Fruit fly (Drosophila melanogaster) whole organism, prepupa: ENCODE measurements around the gene ome.

Source experiments
- CG10631 ChIP-seq: fragments of 200-800 bp; sonication (Bioruptor generic); optimal IDR thresholded peaks from 2 replicates; lab custom pipeline; 2016; ENCODE audit warnings: missing biosample characterization, missing genetic modification characterization
- CG10669 ChIP-seq: fragments of 200-800 bp; sonication (Bioruptor generic); optimal IDR thresholded peaks from 3 replicates; lab custom pipeline; 2018; ENCODE audit warnings: missing biosample characterization, mild to moderate bottlenecking, missing genetic modification characterization, moderate library complexity
- CG11294 ChIP-seq: fragments of 200-800 bp; sonication (Bioruptor generic); IDR thresholded peaks from 2 replicates; pipeline ENCODE4 v1.3.6; 2022; ENCODE audit warnings: missing biosample characterization, missing genetic modification characterization
- CG11762 ChIP-seq: fragments of 200-800 bp; sonication (Bioruptor generic); optimal IDR thresholded peaks from 3 replicates; lab custom pipeline; 2016; ENCODE audit warnings: missing biosample characterization, missing genetic modification characterization; ENCODE audit not compliant: insufficient read depth
- CG11902 ChIP-seq: fragments of 200-800 bp; sonication (Bioruptor generic); optimal IDR thresholded peaks from 3 replicates; lab custom pipeline; 2016; ENCODE audit warnings: missing biosample characterization, missing genetic modification characterization
- CG15336 ChIP-seq: fragments of 200-800 bp; sonication (Bioruptor generic); IDR thresholded peaks from 2 replicates; pipeline ENCODE4 v1.3.6; 2022; ENCODE audit warnings: missing biosample characterization, missing genetic modification characterization
- CG1621 ChIP-seq: fragments of 200-800 bp; sonication (Bioruptor generic); optimal IDR thresholded peaks from 3 replicates; lab custom pipeline; 2018; ENCODE audit warnings: missing biosample characterization, mild to moderate bottlenecking, missing genetic modification characterization
- CG16779 ChIP-seq: fragments of 200-800 bp; sonication (Bioruptor generic); optimal IDR thresholded peaks from 3 replicates; lab custom pipeline; 2017; ENCODE audit warnings: missing biosample characterization, mild to moderate bottlenecking, missing genetic modification characterization
- CG3032 ChIP-seq: fragments of 200-800 bp; optimal IDR thresholded peaks from 2 replicates; lab custom pipeline; 2019; ENCODE audit warnings: missing biosample characterization, mild to moderate bottlenecking, missing genetic modification characterization, moderate library complexity
- CG31627 ChIP-seq: fragments of 200-800 bp; sonication (Bioruptor generic); optimal IDR thresholded peaks from 3 replicates; lab custom pipeline; 2016; ENCODE audit warnings: missing biosample characterization, missing genetic modification characterization
- CG32006 ChIP-seq: fragments of 200-800 bp; sonication (Bioruptor generic); optimal IDR thresholded peaks from 3 replicates; lab custom pipeline; 2017; ENCODE audit warnings: missing biosample characterization, mild to moderate bottlenecking, missing genetic modification characterization
- CG34406 ChIP-seq: fragments of 200-800 bp; sonication (Bioruptor generic); optimal IDR thresholded peaks from 3 replicates; lab custom pipeline; 2016; ENCODE audit warnings: missing biosample characterization, missing genetic modification characterization
- CG3919 ChIP-seq: fragments of 200-800 bp; sonication (Bioruptor generic); optimal IDR thresholded peaks from 3 replicates; lab custom pipeline; 2016; ENCODE audit warnings: missing biosample characterization, missing genetic modification characterization
- CG6276 ChIP-seq: fragments of 200-800 bp; sonication (Bioruptor generic); optimal IDR thresholded peaks from 2 replicates; lab custom pipeline; 2017; ENCODE audit warnings: missing biosample characterization, mild to moderate bottlenecking, missing genetic modification characterization
- CG6854 ChIP-seq: fragments of 200-800 bp; sonication (Bioruptor generic); optimal IDR thresholded peaks from 2 replicates; lab custom pipeline; 2017; ENCODE audit warnings: missing biosample characterization, mild to moderate bottlenecking, missing genetic modification characterization
- CG8119 ChIP-seq: fragments of 200-800 bp; sonication (Bioruptor generic); IDR thresholded peaks from 3 replicates; pipeline ENCODE4 v1.3.6; 2022; ENCODE audit warnings: missing biosample characterization, missing genetic modification characterization
- CG8319 ChIP-seq: fragments of 200-800 bp; sonication (Bioruptor generic); optimal IDR thresholded peaks from 3 replicates; lab custom pipeline; 2016; ENCODE audit warnings: missing biosample characterization, missing genetic modification characterization
- CG8632 ChIP-seq: fragments of 200-800 bp; sonication (Bioruptor generic); optimal IDR thresholded peaks from 3 replicates; lab custom pipeline; 2016; ENCODE audit warnings: missing biosample characterization, missing genetic modification characterization
- Eip75B ChIP-seq: fragments of 200-800 bp; sonication (Bioruptor generic); optimal IDR thresholded peaks from 3 replicates; lab custom pipeline; 2016; ENCODE audit warnings: missing biosample characterization, missing genetic modification characterization
- Eip78C ChIP-seq: fragments of 200-800 bp; sonication (Bioruptor generic); peaks from one replicate; lab custom pipeline; 2016; ENCODE audit warnings: missing biosample characterization, missing genetic modification characterization
- Eip93F ChIP-seq: fragments of 200-800 bp; sonication (Bioruptor generic); optimal IDR thresholded peaks from 2 replicates; lab custom pipeline; 2016; ENCODE audit warnings: missing biosample characterization, mild to moderate bottlenecking, missing genetic modification characterization
- Ets21C ChIP-seq: fragments of 200-800 bp; sonication (Bioruptor generic); optimal IDR thresholded peaks from 3 replicates; lab custom pipeline; 2016; ENCODE audit warnings: missing biosample characterization, missing genetic modification characterization
- Ets96B ChIP-seq: fragments of 200-800 bp; optimal IDR thresholded peaks from 2 replicates; lab custom pipeline; 2019; ENCODE audit warnings: missing biosample characterization, mild to moderate bottlenecking, missing genetic modification characterization, moderate library complexity
- Gug ChIP-seq: fragments of 200-800 bp; sonication (Bioruptor generic); IDR thresholded peaks from 2 replicates; pipeline ENCODE4 v1.3.6; 2022; ENCODE audit warnings: missing biosample characterization, missing genetic modification characterization
- Hr39 ChIP-seq: fragments of 200-800 bp; sonication (Bioruptor generic); optimal IDR thresholded peaks from 2 replicates; lab custom pipeline; 2016; ENCODE audit warnings: missing biosample characterization, missing genetic modification characterization
- Hr4 ChIP-seq: fragments of 200-800 bp; sonication (Bioruptor generic); optimal IDR thresholded peaks from 3 replicates; lab custom pipeline; 2016; ENCODE audit warnings: missing biosample characterization, missing genetic modification characterization
- Lpt ChIP-seq: fragments of 200-800 bp; sonication (Bioruptor generic); optimal IDR thresholded peaks from 3 replicates; lab custom pipeline; 2016; ENCODE audit warnings: missing biosample characterization, missing genetic modification characterization
- Met ChIP-seq: fragments of 200-800 bp; sonication (Bioruptor generic); optimal IDR thresholded peaks from 3 replicates; lab custom pipeline; 2016; ENCODE audit warnings: missing biosample characterization, missing genetic modification characterization
- Smox ChIP-seq: fragments of 200-800 bp; sonication (Bioruptor generic); optimal IDR thresholded peaks from 3 replicates; lab custom pipeline; 2016; ENCODE audit warnings: missing biosample characterization, missing genetic modification characterization
- Sox102F ChIP-seq: fragments of 200-800 bp; sonication (Bioruptor generic); optimal IDR thresholded peaks from 2 replicates; lab custom pipeline; 2016; ENCODE audit warnings: missing biosample characterization, mild to moderate bottlenecking, missing genetic modification characterization
- Sox14 ChIP-seq: fragments of 200-800 bp; sonication (Bioruptor generic); optimal IDR thresholded peaks from 3 replicates; lab custom pipeline; 2016; ENCODE audit warnings: missing biosample characterization, missing genetic modification characterization
- achi ChIP-seq: fragments of 200-800 bp; sonication (Bioruptor generic); optimal IDR thresholded peaks from 3 replicates; lab custom pipeline; 2016; ENCODE audit warnings: missing biosample characterization, missing genetic modification characterization
- acj6 ChIP-seq: fragments of 200-800 bp; sonication (Bioruptor generic); optimal IDR thresholded peaks from 3 replicates; lab custom pipeline; 2016; ENCODE audit warnings: missing biosample characterization, missing genetic modification characterization
- cyc ChIP-seq: fragments of 200-800 bp; sonication (Bioruptor generic); optimal IDR thresholded peaks from 3 replicates; lab custom pipeline; 2016; ENCODE audit warnings: missing biosample characterization, missing genetic modification characterization
- dac ChIP-seq: fragments of 200-800 bp; sonication (Bioruptor generic); optimal IDR thresholded peaks from 2 replicates; lab custom pipeline; 2017; ENCODE audit warnings: missing biosample characterization, mild to moderate bottlenecking, missing genetic modification characterization
- dsx ChIP-seq: fragments of 200-800 bp; optimal IDR thresholded peaks from 3 replicates; lab custom pipeline; 2019; ENCODE audit warnings: missing biosample characterization, mild to moderate bottlenecking, missing genetic modification characterization, moderate library complexity; ENCODE audit not compliant: poor library complexity, severe bottlenecking
- eg ChIP-seq: fragments of 200-800 bp; sonication (Bioruptor generic); IDR thresholded peaks from 3 replicates; pipeline ENCODE4 v1.3.6; 2022; ENCODE audit warnings: missing biosample characterization, missing genetic modification characterization
- esn ChIP-seq: fragments of 200-800 bp; sonication (Bioruptor generic); optimal IDR thresholded peaks from 2 replicates; lab custom pipeline; 2016; ENCODE audit warnings: missing biosample characterization, mild to moderate bottlenecking, missing genetic modification characterization, moderate library complexity
- fd59A ChIP-seq: fragments of 200-800 bp; sonication (Bioruptor generic); optimal IDR thresholded peaks from 2 replicates; lab custom pipeline; 2017; ENCODE audit warnings: missing biosample characterization, mild to moderate bottlenecking, missing genetic modification characterization, missing genetic modification reagents
- fd85E ChIP-seq: fragments of 200-800 bp; sonication (Bioruptor generic); optimal IDR thresholded peaks from 3 replicates; lab custom pipeline; 2016; ENCODE audit warnings: missing biosample characterization, missing genetic modification characterization
- fkh ChIP-seq: fragments of 200-800 bp; sonication (Bioruptor generic); optimal IDR thresholded peaks from 3 replicates; lab custom pipeline; 2017; ENCODE audit warnings: missing biosample characterization, mild to moderate bottlenecking, missing genetic modification characterization, moderate library complexity
- lz ChIP-seq: fragments of 200-800 bp; sonication (Bioruptor generic); optimal IDR thresholded peaks from 3 replicates; lab custom pipeline; 2016; ENCODE audit warnings: missing biosample characterization, missing genetic modification characterization
- net ChIP-seq: fragments of 200-800 bp; sonication (Bioruptor generic); optimal IDR thresholded peaks from 3 replicates; lab custom pipeline; 2016; ENCODE audit warnings: missing biosample characterization, missing genetic modification characterization
- salr ChIP-seq, 2 experiments: fragments of 200-800 bp; sonication (Bioruptor generic); optimal IDR thresholded peaks; 3 replicates each; lab custom pipeline; 2016 to 2018; ENCODE audit warnings: missing biosample characterization in 2 of 2, missing genetic modification characterization in 2 of 2, mild to moderate bottlenecking in 1 of 2
- spab ChIP-seq: fragments of 200-800 bp; sonication (Bioruptor generic); optimal IDR thresholded peaks from 2 replicates; lab custom pipeline; 2017; ENCODE audit warnings: missing biosample characterization, mild to moderate bottlenecking, missing genetic modification characterization, missing genetic modification reagents
- ss ChIP-seq, 2 experiments: fragments of 200-800 bp; sonication (Bioruptor generic); optimal IDR thresholded peaks; 2 replicates in 1 of 2; 3 replicates in 1 of 2; lab custom pipeline; 2017 to 2018; ENCODE audit warnings: mild to moderate bottlenecking in 2 of 2, missing biosample characterization in 2 of 2, missing genetic modification characterization in 2 of 2, moderate library complexity in 1 of 2
- svp ChIP-seq: fragments of 200-800 bp; sonication (Bioruptor generic); peaks from one replicate; lab custom pipeline; 2016; ENCODE audit warnings: missing biosample characterization, missing genetic modification characterization
- topi ChIP-seq: fragments of 200-800 bp; sonication (Bioruptor generic); optimal IDR thresholded peaks from 3 replicates; lab custom pipeline; 2016; ENCODE audit warnings: missing biosample characterization, missing genetic modification characterization
- vri ChIP-seq: fragments of 200-800 bp; sonication (Bioruptor generic); optimal IDR thresholded peaks from 3 replicates; lab custom pipeline; 2016; ENCODE audit warnings: missing biosample characterization, mild to moderate bottlenecking, missing genetic modification characterization

Gene ome

dm6 chr3L:14645934-14646333 lies 26.7 kb upstream of the ome start (continued):
- TF ChIP-seq CG3032 (tag; lab: Kevin White, UChicago) (no peak), fd85E (GFP tag; lab: Kevin White, UChicago) (no peak), Sox102F (no peak)

- TF ChIP-seq net = peak; percentile 60
- TF ChIP-seq CG11902 (GFP tag; lab: Kevin White, UChicago) = peak; percentile 23
- TF ChIP-seq Sox14 = peak; percentile 48
- peak; percentile 71 for TF ChIP-seq topi (GFP tag; lab: Kevin White, UChicago)
- no peak for TF ChIP-seq CG6854 (GFP tag; lab: Kevin White, UChicago)
- TF ChIP-seq CG6276 = peak; percentile 23
- peak; percentile 60 for TF ChIP-seq lz
- peak; percentile 73 for TF ChIP-seq CG3919 (GFP tag; lab: Kevin White, UChicago)
- peak; percentile 67 for TF ChIP-seq Smox (GFP tag; lab: Kevin White, UChicago)
- TF ChIP-seq dsx (GFP tag; lab: Kevin White, UChicago) = peak; percentile 78
- TF ChIP-seq CG11294 (GFP tag; lab: Robert Waterston, UW) = no peak
- no peak for TF ChIP-seq fkh
- peak in 1 of 2 experiments; percentile 59 for TF ChIP-seq salr (GFP tag; optimal IDR thresholded peaks at IDR 0.05; lab: Kevin White, UChicago)
- TF ChIP-seq Hr39 = peak; percentile 38
- TF ChIP-seq Gug = peak; percentile 64
- peak; percentile 37 for TF ChIP-seq CG31627 (GFP tag; lab: Kevin White, UChicago)
- TF ChIP-seq CG8632 (GFP tag; lab: Kevin White, UChicago) = peak; percentile 49
- peak; percentile 23 for TF ChIP-seq Ets21C (GFP tag; lab: Kevin White, UChicago)
- TF ChIP-seq spab (GFP tag; lab: Kevin White, UChicago) = peak; percentile 42
- TF ChIP-seq CG10631 = peak; percentile 83
- TF ChIP-seq fd59A (GFP tag; lab: Kevin White, UChicago) = peak; percentile 65
- peak; percentile 83 for TF ChIP-seq CG8119
- peak; percentile 57; the same call in 2 of the 3 replicates for TF ChIP-seq eg
- peak; percentile 71 for TF ChIP-seq Met
- TF ChIP-seq CG11762 (GFP tag; lab: Kevin White, UChicago) = peak; percentile 9
- TF ChIP-seq Lpt (GFP tag; lab: Kevin White, UChicago) = peak; percentile 57
- TF ChIP-seq vri = peak; percentile 64
- TF ChIP-seq ss (GFP tag; optimal IDR thresholded peaks at IDR 0.05; lab: Kevin White, UChicago) = peak; percentile 77
- TF ChIP-seq CG32006 (GFP tag; lab: Kevin White, UChicago) = peak; percentile 65
- peak; percentile 76 for TF ChIP-seq CG10669 (GFP tag; lab: Kevin White, UChicago)
- peak; percentile 43 for TF ChIP-seq Hr4 (GFP tag; lab: Kevin White, UChicago)
- peak; percentile 67 for TF ChIP-seq acj6 (GFP tag; lab: Kevin White, UChicago)
- peak; percentile 53 for TF ChIP-seq cyc (GFP tag; lab: Kevin White, UChicago)
- no peak for TF ChIP-seq CG8319 (GFP tag; lab: Kevin White, UChicago)
- TF ChIP-seq fd85E (GFP tag; lab: Kevin White, UChicago) = no peak
- peak; percentile 77 for TF ChIP-seq esn (GFP tag; lab: Kevin White, UChicago)
- TF ChIP-seq Ets96B (tag; lab: Kevin White, UChicago) = peak; percentile 86
- peak; percentile 79 for TF ChIP-seq achi
- no peak for TF ChIP-seq dac (GFP tag; lab: Kevin White, UChicago)
- TF ChIP-seq svp (GFP tag; lab: Kevin White, UChicago) = peak; percentile 84
- TF ChIP-seq Eip93F = peak; percentile 48
- TF ChIP-seq Eip75B = peak; percentile 53
- peak; percentile 94 for TF ChIP-seq Eip78C (GFP tag; lab: Kevin White, UChicago)
- peak; percentile 57 for TF ChIP-seq CG34406
- TF ChIP-seq CG16779 (tag; lab: Kevin White, UChicago) = peak; percentile 43
- TF ChIP-seq CG1621 (tag; lab: Kevin White, UChicago) = peak; percentile 57
- peak; percentile 83 for TF ChIP-seq CG15336 (GFP tag; lab: Robert Waterston, UW)
Observed at dm6 chr3L:14647210-14647869, 25.3 kb upstream of the ome start.
